Fruit fly (Drosophila melanogaster) whole organism, embryonic: ENCODE measurements around the gene dsd.

ENCODE experiments used
- Atf3 ChIP-seq: fragments of 200-800 bp; sonication (Bioruptor generic); optimal IDR thresholded peaks from 3 replicates; lab custom pipeline; 2016; ENCODE audit warnings: missing biosample characterization, missing genetic modification characterization
- Bdp1 ChIP-seq: fragments of 200-800 bp; sonication (Bioruptor generic); optimal IDR thresholded peaks from 3 replicates; lab custom pipeline; 2016; ENCODE audit warnings: missing biosample characterization, missing genetic modification characterization
- CG11085 ChIP-seq: fragments of 200-800 bp; sonication (Bioruptor generic); IDR thresholded peaks from 2 replicates; pipeline ENCODE4 v1.3.6; 2022; ENCODE audit warnings: missing biosample characterization, missing genetic modification characterization
- CG11560 ChIP-seq: fragments of 200-800 bp; sonication (Bioruptor generic); IDR thresholded peaks from 3 replicates; pipeline ENCODE4 v1.3.6; 2022; ENCODE audit warnings: missing biosample characterization, missing genetic modification characterization
- CG11723 ChIP-seq: fragments of 200-800 bp; sonication (Bioruptor generic); optimal IDR thresholded peaks from 2 replicates; lab custom pipeline; 2017; ENCODE audit warnings: missing biosample characterization, mild to moderate bottlenecking, missing genetic modification characterization
- CG13123 ChIP-seq: fragments of 200-800 bp; sonication (Bioruptor generic); optimal IDR thresholded peaks from 2 replicates; lab custom pipeline; 2016; ENCODE audit warnings: missing biosample characterization, missing genetic modification characterization
- CG13624 ChIP-seq: fragments of 200-800 bp; sonication (Bioruptor generic); optimal IDR thresholded peaks from 2 replicates; lab custom pipeline; 2016; ENCODE audit warnings: missing biosample characterization, missing genetic modification characterization
- CG15269 ChIP-seq: fragments of 200-800 bp; sonication (Bioruptor generic); optimal IDR thresholded peaks from 2 replicates; lab custom pipeline; 2018; ENCODE audit warnings: missing biosample characterization, mild to moderate bottlenecking, missing genetic modification characterization, moderate library complexity
- CG16813 ChIP-seq: fragments of 200-800 bp; sonication (Bioruptor generic); IDR thresholded peaks from 3 replicates; pipeline ENCODE4 v1.3.6; 2022; ENCODE audit warnings: missing biosample characterization, missing genetic modification characterization; ENCODE audit not compliant: partially characterized antibody
- CG17568 ChIP-seq: fragments of 200-800 bp; sonication (Bioruptor generic); optimal IDR thresholded peaks from 2 replicates; lab custom pipeline; 2018; ENCODE audit warnings: missing biosample characterization, mild to moderate bottlenecking, missing genetic modification characterization, moderate library complexity
- CG18262 ChIP-seq: fragments of 200-800 bp; optimal IDR thresholded peaks from 3 replicates; lab custom pipeline; 2019; ENCODE audit warnings: missing biosample characterization, mild to moderate bottlenecking, missing genetic modification characterization, moderate library complexity
- CG18476 ChIP-seq: fragments of 200-800 bp; sonication (Bioruptor generic); optimal IDR thresholded peaks from 2 replicates; lab custom pipeline; 2016; ENCODE audit warnings: missing biosample characterization, mild to moderate bottlenecking, missing genetic modification characterization
- CG2120 ChIP-seq: fragments of 200-800 bp; sonication (Bioruptor generic); optimal IDR thresholded peaks from 3 replicates; lab custom pipeline; 2016; ENCODE audit warnings: missing biosample characterization, missing genetic modification characterization
- CG32772 ChIP-seq: fragments of 200-800 bp; sonication (Bioruptor generic); IDR thresholded peaks from 2 replicates; pipeline ENCODE4 v1.3.6; 2022; ENCODE audit warnings: missing biosample characterization, missing genetic modification characterization
- CG43689 ChIP-seq: fragments of 200-800 bp; sonication (Bioruptor generic); IDR thresholded peaks from 2 replicates; pipeline ENCODE4 v1.3.6; 2022; ENCODE audit warnings: missing biosample characterization, missing genetic modification characterization
- CG6175 ChIP-seq: fragments of 200-800 bp; sonication (Bioruptor generic); IDR thresholded peaks from 3 replicates; pipeline ENCODE4 v1.3.6; 2022; ENCODE audit warnings: missing biosample characterization, missing genetic modification characterization
- CG6791 ChIP-seq: fragments of 200-800 bp; sonication (Bioruptor generic); IDR thresholded peaks from 3 replicates; pipeline ENCODE4 v1.3.6; 2022; ENCODE audit warnings: missing biosample characterization, missing genetic modification characterization; ENCODE audit not compliant: partially characterized antibody
- CG8281 ChIP-seq: fragments of 200-800 bp; sonication (Bioruptor generic); optimal IDR thresholded peaks from 2 replicates; lab custom pipeline; 2018; ENCODE audit warnings: missing biosample characterization, mild to moderate bottlenecking, missing genetic modification characterization, moderate library complexity
- Dip2 ChIP-seq: fragments of 200-800 bp; sonication (Bioruptor generic); IDR thresholded peaks from 2 replicates; pipeline ENCODE4 v1.3.6; 2022; ENCODE audit warnings: missing biosample characterization, missing genetic modification characterization
- Dip3 ChIP-seq: fragments of 200-800 bp; sonication (Bioruptor generic); optimal IDR thresholded peaks from 3 replicates; lab custom pipeline; 2016; ENCODE audit warnings: missing biosample characterization, missing genetic modification characterization
- Fer1 ChIP-seq: fragments of 200-800 bp; sonication (Bioruptor generic); optimal IDR thresholded peaks from 2 replicates; lab custom pipeline; 2017; ENCODE audit warnings: missing biosample characterization, mild to moderate bottlenecking, missing genetic modification characterization
- Fer2 ChIP-seq: fragments of 200-800 bp; sonication (Bioruptor generic); optimal IDR thresholded peaks from 2 replicates; lab custom pipeline; 2018; ENCODE audit warnings: missing biosample characterization, mild to moderate bottlenecking, missing genetic modification characterization, moderate library complexity
- H15 ChIP-seq: fragments of 200-800 bp; sonication (Bioruptor generic); IDR thresholded peaks from 3 replicates; pipeline ENCODE4 v1.3.6; 2022; ENCODE audit warnings: missing biosample characterization, missing genetic modification characterization
- HLH54F ChIP-seq: fragments of 200-800 bp; sonication (Bioruptor generic); optimal IDR thresholded peaks from 3 replicates; lab custom pipeline; 2016; ENCODE audit warnings: missing biosample characterization, missing genetic modification characterization
- Lpt ChIP-seq: fragments of >200 bp; optimal IDR thresholded peaks from 2 replicates; lab custom pipeline; 2018; ENCODE audit warnings: missing biosample characterization, missing genetic modification characterization
- Mrtf ChIP-seq: fragments of 200-800 bp; sonication (Bioruptor generic); IDR thresholded peaks from 3 replicates; pipeline ENCODE4 v1.3.6; 2022; ENCODE audit warnings: missing biosample characterization, missing genetic modification characterization
- Neu2 ChIP-seq: fragments of 200-800 bp; sonication (Bioruptor generic); optimal IDR thresholded peaks from 3 replicates; lab custom pipeline; 2016; ENCODE audit warnings: missing biosample characterization, missing genetic modification characterization, borderline replicate concordance
- Nf-YB ChIP-seq: fragments of 200-800 bp; sonication (Bioruptor generic); optimal IDR thresholded peaks from 3 replicates; lab custom pipeline; 2019; ENCODE audit warnings: missing biosample characterization, mild to moderate bottlenecking, missing genetic modification characterization, moderate library complexity
- Nf-YC ChIP-seq: fragments of 200-800 bp; optimal IDR thresholded peaks from 3 replicates; lab custom pipeline; 2019; ENCODE audit warnings: missing biosample characterization, mild to moderate bottlenecking, missing genetic modification characterization, moderate library complexity
- Six4 ChIP-seq: fragments of 200-800 bp; sonication (Bioruptor generic); optimal IDR thresholded peaks from 2 replicates; lab custom pipeline; 2016; ENCODE audit warnings: missing biosample characterization, missing genetic modification characterization
- Tbp ChIP-seq: fragments of >200 bp; optimal IDR thresholded peaks from 2 replicates; lab custom pipeline; 2018; ENCODE audit warnings: missing biosample characterization, missing genetic modification characterization
- amos ChIP-seq: fragments of 200-800 bp; sonication (Bioruptor generic); IDR thresholded peaks from 2 replicates; pipeline ENCODE4 v1.3.6; 2022; ENCODE audit warnings: missing biosample characterization, missing genetic modification characterization; ENCODE audit not compliant: partially characterized antibody
- bigmax ChIP-seq: fragments of 200-800 bp; sonication (Bioruptor generic); optimal IDR thresholded peaks from 2 replicates; lab custom pipeline; 2018; ENCODE audit warnings: missing biosample characterization, mild to moderate bottlenecking, missing genetic modification characterization
- btn ChIP-seq: fragments of 200-800 bp; sonication (Bioruptor generic); optimal IDR thresholded peaks from 2 replicates; lab custom pipeline; 2016; ENCODE audit warnings: missing biosample characterization, missing genetic modification characterization
- caup ChIP-seq: fragments of 200-800 bp; sonication (Bioruptor generic); optimal IDR thresholded peaks from 3 replicates; lab custom pipeline; 2017; ENCODE audit warnings: missing biosample characterization, mild to moderate bottlenecking, missing genetic modification characterization, moderate library complexity; ENCODE audit not compliant: severe bottlenecking
- crc ChIP-seq: fragments of 200-800 bp; sonication (Bioruptor generic); optimal IDR thresholded peaks from 2 replicates; lab custom pipeline; 2016; ENCODE audit warnings: missing biosample characterization, missing genetic modification characterization
- dati ChIP-seq: fragments of 200-800 bp; sonication (Bioruptor generic); IDR thresholded peaks from 2 replicates; pipeline ENCODE4 v1.3.6; 2022; ENCODE audit warnings: missing biosample characterization, missing genetic modification characterization
- dimm ChIP-seq: fragments of 200-800 bp; sonication (Bioruptor generic); IDR thresholded peaks from 2 replicates; pipeline ENCODE4 v1.3.6; 2022; ENCODE audit warnings: missing biosample characterization, missing genetic modification characterization
- en ChIP-seq: fragments of 200-800 bp; sonication (Bioruptor generic); optimal IDR thresholded peaks from 2 replicates; lab custom pipeline; 2016; ENCODE audit warnings: missing biosample characterization, missing genetic modification characterization
- ewg ChIP-seq: fragments of 200-800 bp; sonication (Bioruptor generic); optimal IDR thresholded peaks from 3 replicates; lab custom pipeline; 2017; ENCODE audit warnings: mild to moderate bottlenecking, missing biosample characterization, missing genetic modification reagents, missing genetic modification characterization
- fd96Cb ChIP-seq: fragments of 200-800 bp; sonication (Bioruptor generic); optimal IDR thresholded peaks from 2 replicates; lab custom pipeline; 2018; ENCODE audit warnings: missing biosample characterization, mild to moderate bottlenecking, missing genetic modification characterization, moderate library complexity
- gt ChIP-seq: fragments of 200-800 bp; sonication (Bioruptor generic); IDR thresholded peaks from 2 replicates; pipeline ENCODE4 v1.3.6; 2022; ENCODE audit warnings: missing biosample characterization, missing genetic modification characterization
- ind ChIP-seq: fragments of 200-800 bp; sonication (Bioruptor generic); optimal IDR thresholded peaks from 3 replicates; lab custom pipeline; 2016; ENCODE audit warnings: missing biosample characterization, missing genetic modification characterization
- jing ChIP-seq: fragments of 200-800 bp; sonication (Bioruptor generic); optimal IDR thresholded peaks from 2 replicates; lab custom pipeline; 2018; ENCODE audit warnings: missing biosample characterization, mild to moderate bottlenecking, missing genetic modification characterization
- jumu ChIP-seq: fragments of 200-800 bp; sonication (Bioruptor generic); optimal IDR thresholded peaks from 3 replicates; lab custom pipeline; 2016; ENCODE audit warnings: missing biosample characterization, missing genetic modification characterization
- nerfin-1 ChIP-seq: fragments of 200-800 bp; sonication (Bioruptor generic); optimal IDR thresholded peaks from 3 replicates; lab custom pipeline; 2019; ENCODE audit warnings: missing biosample characterization, mild to moderate bottlenecking, missing genetic modification characterization, moderate library complexity
- onecut ChIP-seq: fragments of 200-800 bp; sonication (Bioruptor generic); IDR thresholded peaks from 2 replicates; pipeline ENCODE4 v1.3.6; 2022; ENCODE audit warnings: missing biosample characterization, missing genetic modification characterization
- otp ChIP-seq: fragments of 200-800 bp; sonication (Bioruptor generic); IDR thresholded peaks from 3 replicates; pipeline ENCODE4, ENCODE4 v1.3.6; 2022; ENCODE audit warnings: missing biosample characterization, missing genetic modification characterization
- schlank ChIP-seq: fragments of 200-800 bp; sonication (Bioruptor generic); optimal IDR thresholded peaks from 2 replicates; lab custom pipeline; 2018; ENCODE audit warnings: missing biosample characterization, mild to moderate bottlenecking, missing genetic modification characterization
- sens ChIP-seq: fragments of 200-800 bp; sonication (Bioruptor generic); peaks from one replicate; lab custom pipeline; 2016; ENCODE audit warnings: missing biosample characterization, missing genetic modification characterization
- vvl ChIP-seq: fragments of 200-800 bp; sonication (Bioruptor generic); IDR thresholded peaks from 2 replicates; pipeline ENCODE4 v1.3.6; 2022; ENCODE audit warnings: missing biosample characterization, missing genetic modification characterization
- wor ChIP-seq: fragments of 200-800 bp; sonication (Bioruptor generic); IDR thresholded peaks from 2 replicates; pipeline ENCODE4 v1.3.6; 2022; ENCODE audit warnings: missing biosample characterization, missing genetic modification characterization

Gene dsd

DNA sequence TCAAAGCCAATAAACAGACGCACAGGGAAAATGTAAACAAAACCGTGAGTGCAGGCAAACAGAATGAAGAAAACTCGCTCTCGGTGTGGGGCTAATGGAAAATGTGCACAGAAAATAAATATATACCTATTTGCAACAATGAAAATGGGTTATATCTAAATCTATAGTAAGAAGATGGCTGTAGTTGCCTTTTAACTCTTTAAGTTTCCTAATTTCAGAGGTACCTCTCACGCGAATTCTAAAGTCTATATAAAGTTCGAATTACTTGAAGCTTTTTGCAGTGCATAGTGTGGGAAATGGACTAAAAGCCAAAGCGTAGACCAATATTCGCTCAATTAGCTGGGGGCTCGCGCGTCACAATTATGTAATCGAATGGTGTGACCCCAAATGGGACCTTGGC is 52.2 kb downstream of the dsd start (continued):
- TF ChIP-seq Neu2 (no peak), jing (GFP tag; lab: Kevin White, UChicago) (peak; percentile 69), Bdp1 (GFP tag; lab: Kevin White, UChicago) (peak; percentile 53), fd96Cb (tag; lab: Kevin White, UChicago) (peak; percentile 86), onecut (peak; percentile 77), caup (GFP tag; lab: Kevin White, UChicago) (peak; percentile 58), ind (GFP tag; lab: Kevin White, UChicago) (peak; percentile 79), Dip3 (GFP tag; lab: Kevin White, UChicago) (peak; percentile 34), CG17568 (peak; percentile 71), CG15269 (tag; lab: Kevin White, UChicago) (peak; percentile 86), nerfin-1 (tag; lab: Kevin White, UChicago) (peak; percentile 78), CG11560 (tag; lab: Robert Waterston, UW) (0 out of 3 replicates have a peak, but pooled peaks have one; percentile 15), bigmax (GFP tag; lab: Kevin White, UChicago) (no peak), CG6791 (no peak), dimm (GFP tag; lab: Robert Waterston, UW) (peak; percentile 73; the same call in 1 of the 2 replicates), CG11085 (peak; percentile 43), CG13624 (peak; percentile 63), Nf-YC (tag; lab: Kevin White, UChicago) (no peak), CG13123 (GFP tag; lab: Kevin White, UChicago) (peak; percentile 54), jumu (GFP tag; lab: Kevin White, UChicago) (peak; percentile 55), CG43689 (GFP tag; lab: Robert Waterston, UW) (peak; percentile 75), CG18476 (GFP tag; lab: Kevin White, UChicago) (peak; percentile 67), Lpt (GFP tag; lab: Kevin White, UChicago) (no peak), Fer2 (tag; lab: Kevin White, UChicago) (peak; percentile 37), gt (GFP tag; lab: Robert Waterston, UW) (no peak), CG2120 (GFP tag; lab: Kevin White, UChicago) (peak; percentile 68), CG8281 (tag; lab: Kevin White, UChicago) (peak; percentile 66), HLH54F (GFP tag; lab: Kevin White, UChicago) (peak; percentile 55), btn (GFP tag; lab: Kevin White, UChicago) (peak; percentile 8), Fer1 (GFP tag; lab: Kevin White, UChicago) (peak; percentile 74), Atf3 (GFP tag; lab: Kevin White, UChicago) (peak; percentile 63), Six4 (peak; percentile 75), schlank (no peak), Mrtf (GFP tag; lab: Robert Waterston, UW) (peak; percentile 69; the same call in 1 of the 3 replicates), H15 (GFP tag; lab: Robert Waterston, UW) (peak; percentile 78), CG18262 (peak; percentile 89), CG32772 (GFP tag; lab: Robert Waterston, UW) (peak; percentile 83), en (GFP tag; lab: Kevin White, UChicago) (peak; percentile 65), CG16813 (GFP tag; lab: Robert Waterston, UW) (no peak), CG11723 (GFP tag; lab: Kevin White, UChicago) (peak; percentile 58), CG6175 (GFP tag; lab: Robert Waterston, UW) (no peak), ewg (peak; percentile 70), Tbp (GFP tag; lab: Kevin White, UChicago) (no peak), Dip2 (GFP tag; lab: Robert Waterston, UW) (no peak), amos (GFP tag; lab: Robert Waterston, UW) (no peak), otp (GFP tag; lab: Robert Waterston, UW) (peak; percentile 91), Nf-YB (GFP tag; lab: Kevin White, UChicago) (peak; percentile 60), wor (peak; percentile 76), sens (GFP tag; lab: Kevin White, UChicago) (peak; percentile 98), crc (GFP tag; lab: Kevin White, UChicago) (peak; percentile 58), dati (GFP tag; lab: Robert Waterston, UW) (peak; percentile 57; the same call in 1 of the 2 replicates), vvl (GFP tag; lab: Robert Waterston, UW) (peak; percentile 86)
